Fruit fly (Drosophila melanogaster) S2 (cell line): ENCODE measurements around the gene Etl1.

ENCODE experiments used
- CG8478 ChIP-seq: fragments of >200 bp; optimal IDR thresholded peaks from 2 replicates; lab custom pipeline; 2018
- CTCF ChIP-seq, 2 experiments: fragments of >200 bp; optimal IDR thresholded peaks; 2 replicates each; lab custom pipeline; 2018

Etl1 gene

dm6 chr2L:9894871-9895364, 17.5 kb downstream of the Etl1 start, which contains the start of gene Bka:
Bka (plus strand) TSS chr2L:9895287.
- TF ChIP-seq CG8478 (lab: Kevin White, UChicago), result no peak
- no peak for TF ChIP-seq CTCF (optimal IDR thresholded peaks at IDR 0.05; lab: Kevin White, UChicago)

- TF ChIP-seq CG8478 (lab: Kevin White, UChicago) (no peak), CTCF (optimal IDR thresholded peaks at IDR 0.05; lab: Kevin White, UChicago) (no peak)
These were observed 18.2 kb downstream of the Etl1 start for dm6 chr2L:9894193-9894592.

dm6 chr2L:9893183-9893582, 19.2 kb downstream of the Etl1 start, which contains the start of gene mtDNA-helicase:
mtDNA-helicase (minus strand) TSS chr2L:9893446.
- TF ChIP-seq CTCF (optimal IDR thresholded peaks at IDR 0.05; lab: Kevin White, UChicago), result no peak
- TF ChIP-seq CG8478 (lab: Kevin White, UChicago), result no peak

- TF ChIP-seq CTCF (optimal IDR thresholded peaks at IDR 0.05; lab: Kevin White, UChicago) (no peak), CG8478 (lab: Kevin White, UChicago) (no peak)
These were observed 21.8 kb downstream of the Etl1 start, which contains the start of the genes CG34183 and CG4537 for dm6 chr2L:9890576-9890975. CG34183 (minus strand) TSS chr2L:9890772. CG4537 (plus strand) TSS chr2L:9890885.

- TF ChIP-seq CG8478 (lab: Kevin White, UChicago) (no peak), CTCF (optimal IDR thresholded peaks at IDR 0.05; lab: Kevin White, UChicago) (peak; percentile 95 to 96)
These were observed 24.5 kb downstream of the Etl1 start, which contains the start of gene Fkbp59 for dm6 chr2L:9887856-9888269. Fkbp59 (plus strand) TSS chr2L:9888005.

- TF ChIP-seq CG8478 (lab: Kevin White, UChicago), result no peak
- no peak for TF ChIP-seq CTCF (optimal IDR thresholded peaks at IDR 0.05; lab: Kevin White, UChicago)
These were observed 26.3 kb downstream of the Etl1 start, which contains the start of gene nAChRalpha6 for dm6 chr2L:9886086-9886485. nAChRalpha6 (minus strand) TSS chr2L:9886250.

dm6 chr2L:9882393-9882971, 29.9 kb downstream of the Etl1 start:
- TF ChIP-seq CG8478 (lab: Kevin White, UChicago) (no peak), CTCF (optimal IDR thresholded peaks at IDR 0.05; lab: Kevin White, UChicago) (no peak)

- TF ChIP-seq CG8478 (lab: Kevin White, UChicago) (no peak), CTCF (optimal IDR thresholded peaks at IDR 0.05; lab: Kevin White, UChicago) (no peak)
These were observed 48.1 kb downstream of the Etl1 start for dm6 chr2L:9864337-9864736.

- TF ChIP-seq CTCF (optimal IDR thresholded peaks at IDR 0.05; lab: Kevin White, UChicago), result no peak
- no peak for TF ChIP-seq CG8478 (lab: Kevin White, UChicago)
These were observed 48.9 kb downstream of the Etl1 start for dm6 chr2L:9863479-9863878.

- TF ChIP-seq CTCF (optimal IDR thresholded peaks at IDR 0.05; lab: Kevin White, UChicago) (no peak), CG8478 (lab: Kevin White, UChicago) (no peak)
These were observed 49.4 kb downstream of the Etl1 start for dm6 chr2L:9862964-9863363.
